Worm (Caenorhabditis elegans) whole organism, L1 larva: ENCODE data around the gene srx-101.

Experiments used
- Y116A8C.19 ChIP-seq: sonication (generic microtip); optimal IDR thresholded peaks from 2 replicates; lab custom pipeline; 2016; ENCODE audit warnings: missing compliant biosample characterization, missing genetic modification characterization, borderline replicate concordance
- alr-1 ChIP-seq: fragments of 200-800 bp; sonication (Bioruptor generic); optimal IDR thresholded peaks from 2 replicates; lab custom pipeline; 2018; ENCODE audit warnings: borderline replicate concordance, mild to moderate bottlenecking, missing genetic modification characterization, missing compliant biosample characterization
- aly-2 ChIP-seq: fragments of 150-350 bp; optimal IDR thresholded peaks from 2 replicates; lab custom pipeline; 2014; ENCODE audit warnings: missing biosample characterization, missing genetic modification characterization
- blmp-1 ChIP-seq: fragments of 150-350 bp; optimal IDR thresholded peaks from 2 replicates; lab custom pipeline; 2014; ENCODE audit warnings: missing biosample characterization, missing genetic modification characterization
- ceh-63 ChIP-seq: fragments of 200-800 bp; sonication (Bioruptor generic); optimal IDR thresholded peaks from 2 replicates; lab custom pipeline; 2018; ENCODE audit warnings: mild to moderate bottlenecking, missing genetic modification characterization, missing compliant biosample characterization
- ceh-8 ChIP-seq: fragments of 200-800 bp; sonication (Bioruptor generic); optimal IDR thresholded peaks from 2 replicates; lab custom pipeline; 2018; ENCODE audit warnings: mild to moderate bottlenecking, missing genetic modification characterization, moderate library complexity, missing compliant biosample characterization
- ceh-82 ChIP-seq, 3 experiments: fragments of 150-350 bp in 1 of 3; sonication (generic microtip) in 2 of 3; optimal IDR thresholded peaks; 2 replicates each; lab custom pipeline; 2014 to 2017; ENCODE audit warnings: missing biosample characterization in 3 of 3, missing genetic modification characterization in 3 of 3
- ceh-88 ChIP-seq: fragments of 200-800 bp; sonication (Bioruptor generic); IDR thresholded peaks from 2 replicates; pipeline ENCODE4 v1.3.6; 2022; ENCODE audit warnings: missing genetic modification characterization, missing compliant biosample characterization
- ceh-90 ChIP-seq: sonication (generic microtip); optimal IDR thresholded peaks from 2 replicates; lab custom pipeline; 2016; ENCODE audit warnings: missing genetic modification characterization, missing compliant biosample characterization
- dsc-1 ChIP-seq: sonication (generic microtip); optimal IDR thresholded peaks from 2 replicates; lab custom pipeline; 2016; ENCODE audit warnings: mild to moderate bottlenecking, missing genetic modification characterization, missing compliant biosample characterization
- egl-27 ChIP-seq, 2 experiments: fragments of 150-350 bp in 1 of 2; sonication (generic microtip); optimal IDR thresholded peaks; 3 replicates each; lab custom pipeline; 2017 to 2018; ENCODE audit warnings: missing biosample characterization in 2 of 2, missing genetic modification characterization in 2 of 2, missing genetic modification reagents in 2 of 2
- elt-3 ChIP-seq, 6 experiments: fragments of 150-350 bp in 1 of 6; sonication (generic microtip); optimal IDR thresholded peaks; 2 replicates each; lab custom pipeline; 2017 to 2018; ENCODE audit warnings: missing biosample characterization in 6 of 6, missing genetic modification characterization in 6 of 6, inconsistent platforms in 1 of 6
- fkh-10 ChIP-seq: sonication (generic microtip); optimal IDR thresholded peaks from 2 replicates; lab custom pipeline; 2017; ENCODE audit warnings: missing biosample characterization, missing genetic modification reagents, missing genetic modification characterization
- fkh-8 ChIP-seq: sonication (generic microtip); optimal IDR thresholded peaks from 2 replicates; lab custom pipeline; 2016; ENCODE audit warnings: mild to moderate bottlenecking, missing genetic modification characterization, missing compliant biosample characterization
- hlh-4 ChIP-seq: sonication (generic microtip); optimal IDR thresholded peaks from 2 replicates; lab custom pipeline; 2016; ENCODE audit warnings: mild to moderate bottlenecking, missing genetic modification characterization, missing compliant biosample characterization
- hpl-2 ChIP-seq: fragments of 150-350 bp; optimal IDR thresholded peaks from 2 replicates; lab custom pipeline; 2014; ENCODE audit warnings: missing biosample characterization, missing genetic modification reagents, missing genetic modification characterization
- irx-1 ChIP-seq: sonication (generic microtip); optimal IDR thresholded peaks from 2 replicates; lab custom pipeline; 2016; ENCODE audit warnings: missing genetic modification characterization, missing compliant biosample characterization
- isw-1 ChIP-seq: fragments of 200-800 bp; sonication (Bioruptor generic); IDR thresholded peaks from 2 replicates; pipeline ENCODE4 v1.3.6; 2022; ENCODE audit warnings: missing genetic modification characterization, missing compliant biosample characterization
- lin-13 ChIP-seq: fragments of 150-350 bp; optimal IDR thresholded peaks from 2 replicates; lab custom pipeline; 2014; ENCODE audit warnings: missing biosample characterization, missing genetic modification reagents, missing genetic modification characterization
- lin-14 ChIP-seq: fragments of 200-800 bp; sonication (Bioruptor generic); optimal IDR thresholded peaks from 2 replicates; lab custom pipeline; 2018; ENCODE audit warnings: mild to moderate bottlenecking, missing genetic modification characterization, moderate library complexity, missing compliant biosample characterization
- lsy-2 ChIP-seq, 2 experiments: fragments of 150-350 bp; optimal IDR thresholded peaks; 2 replicates each; lab custom pipeline; 2014; ENCODE audit warnings: missing biosample characterization in 2 of 2, missing genetic modification characterization in 2 of 2
- nhr-19 ChIP-seq: fragments of 200-800 bp; sonication (Bioruptor generic); conservative IDR thresholded peaks from 2 replicates; pipeline ENCODE4 v1.3.6; 2022; ENCODE audit warnings: missing genetic modification characterization, missing compliant biosample characterization
- nhr-237 ChIP-seq: fragments of 150-350 bp; optimal IDR thresholded peaks from 2 replicates; lab custom pipeline; 2014; ENCODE audit warnings: missing biosample characterization, missing genetic modification characterization
- nhr-28 ChIP-seq: fragments of 150-350 bp; optimal IDR thresholded peaks from 2 replicates; lab custom pipeline; 2014; ENCODE audit warnings: missing biosample characterization, missing genetic modification characterization
- nhr-71 ChIP-seq: sonication (generic microtip); optimal IDR thresholded peaks from 2 replicates; lab custom pipeline; 2016; ENCODE audit warnings: mild to moderate bottlenecking, missing genetic modification characterization, moderate library complexity, missing compliant biosample characterization
- nhr-77 ChIP-seq: fragments of 150-350 bp; optimal IDR thresholded peaks from 2 replicates; lab custom pipeline; 2014; ENCODE audit warnings: missing biosample characterization, missing genetic modification characterization
- nhr-90 ChIP-seq: sonication (generic microtip); optimal IDR thresholded peaks from 2 replicates; lab custom pipeline; 2016; ENCODE audit warnings: mild to moderate bottlenecking, missing genetic modification characterization, missing compliant biosample characterization; ENCODE audit not compliant: poor library complexity
- pag-3 ChIP-seq: sonication (generic microtip); optimal IDR thresholded peaks from 2 replicates; lab custom pipeline; 2017; ENCODE audit warnings: missing genetic modification characterization, mild to moderate bottlenecking, missing compliant biosample characterization, antibody characterized with exemption, borderline replicate concordance; ENCODE audit not compliant: insufficient read depth
- pax-3 ChIP-seq: fragments of 200-800 bp; sonication (Bioruptor generic); optimal IDR thresholded peaks from 2 replicates; lab custom pipeline; 2018; ENCODE audit warnings: mild to moderate bottlenecking, missing genetic modification characterization, moderate library complexity, missing compliant biosample characterization
- pqm-1 ChIP-seq: sonication (generic microtip); optimal IDR thresholded peaks from 3 replicates; lab custom pipeline; 2017; ENCODE audit warnings: missing biosample characterization, missing genetic modification characterization
- snu-23 ChIP-seq: sonication (generic microtip); optimal IDR thresholded peaks from 2 replicates; lab custom pipeline; 2016; ENCODE audit warnings: missing genetic modification characterization, missing compliant biosample characterization
- sptf-1 ChIP-seq: fragments of 150-350 bp; optimal IDR thresholded peaks from 2 replicates; lab custom pipeline; 2014; ENCODE audit warnings: missing biosample characterization, missing genetic modification characterization
- sup-37 ChIP-seq: fragments of 200-800 bp; sonication (Bioruptor generic); optimal IDR thresholded peaks from 2 replicates; lab custom pipeline; 2018; ENCODE audit warnings: mild to moderate bottlenecking, missing genetic modification characterization, missing compliant biosample characterization
- swsn-7 ChIP-seq: sonication (generic microtip); optimal IDR thresholded peaks from 2 replicates; lab custom pipeline; 2016; ENCODE audit warnings: missing genetic modification characterization, missing compliant biosample characterization
- unc-130 ChIP-seq: fragments of 150-350 bp; optimal IDR thresholded peaks from 2 replicates; lab custom pipeline; 2017; ENCODE audit warnings: missing biosample characterization, missing genetic modification characterization, inconsistent platforms
- vab-15 ChIP-seq: sonication (generic microtip); optimal IDR thresholded peaks from 2 replicates; lab custom pipeline; 2017; ENCODE audit warnings: missing genotype, mild to moderate bottlenecking, missing genetic modification characterization, missing compliant biosample characterization
- zip-4 ChIP-seq: fragments of 200-800 bp; sonication (Bioruptor generic); optimal IDR thresholded peaks from 2 replicates; lab custom pipeline; 2018; ENCODE audit warnings: mild to moderate bottlenecking, missing genetic modification characterization, moderate library complexity, missing compliant biosample characterization

The srx-101 gene

ce11 chrII:3690646-3691045, at the start of gene srx-101:
srx-101 (minus strand) TSS chrII:3690746.
- no peak for TF ChIP-seq lsy-2 (tag; optimal IDR thresholded peaks at IDR 0.05; lab: Kevin White, UChicago)
- TF ChIP-seq sup-37 (GFP tag; lab: Kevin White, UChicago): no peak
- no peak for TF ChIP-seq Y116A8C.19
- TF ChIP-seq ceh-88 (GFP tag; lab: Robert Waterston, UW): no peak
- no peak for TF ChIP-seq alr-1
- no peak for TF ChIP-seq nhr-28 (tag; lab: Kevin White, UChicago)
- no peak for TF ChIP-seq nhr-90
- no peak for TF ChIP-seq irx-1 (tag; lab: Kevin White, UChicago)
- TF ChIP-seq nhr-71: no peak
- no peak for TF ChIP-seq fkh-10
- TF ChIP-seq ceh-82 (tag; optimal IDR thresholded peaks at IDR 0.05; lab: Kevin White, UChicago): no peak
- TF ChIP-seq fkh-8 (tag; lab: Kevin White, UChicago): no peak
- no peak for TF ChIP-seq nhr-237 (tag; lab: Kevin White, UChicago)
- TF ChIP-seq isw-1 (GFP tag; lab: Robert Waterston, UW): no peak
- TF ChIP-seq elt-3 (tag; optimal IDR thresholded peaks at IDR 0.05; lab: Kevin White, UChicago): no peak
- no peak for TF ChIP-seq pag-3 (tag; lab: Kevin White, UChicago)
- TF ChIP-seq zip-4 (GFP tag; lab: Kevin White, UChicago): no peak
- no peak for TF ChIP-seq hpl-2
- no peak for TF ChIP-seq snu-23
- no peak for TF ChIP-seq sptf-1 (tag; lab: Kevin White, UChicago)

ce11 chrII:3739647-3740046, 49.1 kb upstream of the srx-101 start, which contains the start of gene F12E12.2:
F12E12.2 (plus strand) TSS chrII:3739947.
- TF ChIP-seq dsc-1 (tag; lab: Kevin White, UChicago): no peak
- no peak for TF ChIP-seq pax-3 (tag; lab: Kevin White, UChicago)
- no peak for TF ChIP-seq pqm-1 (tag; lab: Kevin White, UChicago)
- no peak for TF ChIP-seq nhr-19 (GFP tag; lab: Robert Waterston, UW)
- no peak for TF ChIP-seq ceh-90
- TF ChIP-seq isw-1 (GFP tag; lab: Robert Waterston, UW): no peak
- TF ChIP-seq irx-1 (tag; lab: Kevin White, UChicago): no peak
- TF ChIP-seq ceh-63 (GFP tag; lab: Kevin White, UChicago): no peak
- TF ChIP-seq vab-15: no peak
- no peak for TF ChIP-seq ceh-8 (GFP tag; lab: Kevin White, UChicago)
- TF ChIP-seq elt-3 (tag; optimal IDR thresholded peaks at IDR 0.05; lab: Kevin White, UChicago): no peak
- no peak for TF ChIP-seq unc-130 (tag; lab: Kevin White, UChicago)
- no peak for TF ChIP-seq nhr-28 (tag; lab: Kevin White, UChicago)
- TF ChIP-seq egl-27 (tag; optimal IDR thresholded peaks at IDR 0.05; lab: Kevin White, UChicago): no peak
- no peak for TF ChIP-seq lin-13
- TF ChIP-seq, all 84 proteins: peak for 0

ce11 chrII:3736893-3737375, 46.4 kb upstream of the srx-101 start, which contains the start of gene F12E12.6:
F12E12.6 (minus strand) TSS chrII:3736943.
- TF ChIP-seq ceh-63 (GFP tag; lab: Kevin White, UChicago): no peak
- TF ChIP-seq aly-2 (tag; lab: Kevin White, UChicago): no peak
- TF ChIP-seq swsn-7: no peak
- TF ChIP-seq nhr-77 (tag; lab: Kevin White, UChicago): no peak
- TF ChIP-seq pag-3 (tag; lab: Kevin White, UChicago): no peak

ce11 chrII:3731723-3732122, 41.2 kb upstream of the srx-101 start, which contains the start of the genes sdz-12 and bath-31:
sdz-12 (minus strand) TSS chrII:3731823.
bath-31 (plus strand) TSS chrII:3731973.
- TF ChIP-seq hlh-4 (no peak), fkh-8 (tag; lab: Kevin White, UChicago) (no peak), lin-14 (GFP tag; lab: Kevin White, UChicago) (no peak), blmp-1 (tag; lab: Kevin White, UChicago) (no peak), ceh-90 (no peak)
